Fruit fly (Drosophila melanogaster) whole organism, embryonic: ENCODE data around the gene CG17816.

Experiments
- Atf3 ChIP-seq: fragments of 200-800 bp; sonication (Bioruptor generic); optimal IDR thresholded peaks from 3 replicates; lab custom pipeline; 2016; ENCODE audit warnings: missing biosample characterization, missing genetic modification characterization
- Awh ChIP-seq: fragments of 200-800 bp; sonication (Bioruptor generic); IDR thresholded peaks from 2 replicates; pipeline ENCODE4, ENCODE4 v1.3.6; 2022; ENCODE audit warnings: missing biosample characterization, missing genetic modification characterization
- CG10321 ChIP-seq: fragments of 200-800 bp; sonication (Bioruptor generic); IDR thresholded peaks from 2 replicates; pipeline ENCODE4 v1.3.6; 2022; ENCODE audit warnings: missing biosample characterization, missing genetic modification characterization
- CG11695 ChIP-seq: fragments of 200-800 bp; sonication (Bioruptor generic); IDR thresholded peaks from 3 replicates; pipeline ENCODE4 v1.3.6; 2022; ENCODE audit warnings: missing biosample characterization, missing genetic modification characterization
- CG11696 ChIP-seq: fragments of 200-800 bp; sonication (Bioruptor generic); IDR thresholded peaks from 2 replicates; pipeline ENCODE4 v1.3.6; 2022; ENCODE audit warnings: missing biosample characterization, missing genetic modification characterization
- CG12071 ChIP-seq: fragments of 200-800 bp; sonication (Bioruptor generic); optimal IDR thresholded peaks from 3 replicates; lab custom pipeline; 2018; ENCODE audit warnings: missing biosample characterization, mild to moderate bottlenecking, missing genetic modification characterization
- CG12391 ChIP-seq: fragments of 200-800 bp; sonication (Bioruptor generic); optimal IDR thresholded peaks from 3 replicates; lab custom pipeline; 2018; ENCODE audit warnings: missing biosample characterization, mild to moderate bottlenecking, missing genetic modification characterization, moderate library complexity
- CG2120 ChIP-seq: fragments of 200-800 bp; sonication (Bioruptor generic); optimal IDR thresholded peaks from 3 replicates; lab custom pipeline; 2016; ENCODE audit warnings: missing biosample characterization, missing genetic modification characterization
- CG2678 ChIP-seq: fragments of 200-800 bp; sonication (Bioruptor generic); optimal IDR thresholded peaks from 3 replicates; lab custom pipeline; 2019; ENCODE audit warnings: missing biosample characterization, mild to moderate bottlenecking, missing genetic modification characterization, moderate library complexity
- CG2712 ChIP-seq: fragments of 200-800 bp; optimal IDR thresholded peaks from 3 replicates; lab custom pipeline; 2019; ENCODE audit warnings: missing biosample characterization, mild to moderate bottlenecking, missing genetic modification characterization, moderate library complexity
- CG30403 ChIP-seq: fragments of 200-800 bp; sonication (Bioruptor generic); optimal IDR thresholded peaks from 3 replicates; lab custom pipeline; 2016; ENCODE audit warnings: missing biosample characterization, missing genetic modification characterization
- CG3163 ChIP-seq: fragments of 200-800 bp; sonication (Bioruptor generic); optimal IDR thresholded peaks from 3 replicates; lab custom pipeline; 2016; ENCODE audit warnings: missing biosample characterization, missing genetic modification characterization
- CG3281 ChIP-seq: fragments of 200-800 bp; sonication (Bioruptor generic); optimal IDR thresholded peaks from 3 replicates; lab custom pipeline; 2017; ENCODE audit warnings: missing biosample characterization, mild to moderate bottlenecking, missing genetic modification characterization
- CG4404 ChIP-seq: fragments of 200-800 bp; sonication (Bioruptor generic); IDR thresholded peaks from 2 replicates; pipeline ENCODE4 v1.3.6; 2022; ENCODE audit warnings: missing biosample characterization, missing genetic modification characterization
- CG4820 ChIP-seq: fragments of 200-800 bp; sonication (Bioruptor generic); optimal IDR thresholded peaks from 3 replicates; lab custom pipeline; 2016; ENCODE audit warnings: missing biosample characterization, missing genetic modification characterization
- CG4854 ChIP-seq: fragments of 200-800 bp; sonication (Bioruptor generic); optimal IDR thresholded peaks from 2 replicates; lab custom pipeline; 2016; ENCODE audit warnings: missing biosample characterization, missing genetic modification characterization, inconsistent platforms
- CG8089 ChIP-seq: fragments of 200-800 bp; sonication (Bioruptor generic); optimal IDR thresholded peaks from 3 replicates; lab custom pipeline; 2016; ENCODE audit warnings: missing biosample characterization, missing genetic modification characterization
- CG8924 ChIP-seq: fragments of 200-800 bp; optimal IDR thresholded peaks from 3 replicates; lab custom pipeline; 2019; ENCODE audit warnings: missing biosample characterization, mild to moderate bottlenecking, missing genetic modification characterization, moderate library complexity
- Deaf1 ChIP-seq: fragments of 200-800 bp; optimal IDR thresholded peaks from 3 replicates; lab custom pipeline; 2019; ENCODE audit warnings: missing biosample characterization, mild to moderate bottlenecking, missing genetic modification characterization, moderate library complexity
- Eip74EF ChIP-seq, 2 experiments: fragments of 200-800 bp in 1 of 2; fragments of >200 bp in 1 of 2; sonication (Bioruptor generic) in 1 of 2; optimal IDR thresholded peaks; 2 replicates each; lab custom pipeline; 2017 to 2019; ENCODE audit warnings: missing biosample characterization in 2 of 2, missing genetic modification characterization in 2 of 2, mild to moderate bottlenecking in 1 of 2, moderate library complexity in 1 of 2
- Fer3 ChIP-seq: fragments of 200-800 bp; sonication (Bioruptor generic); optimal IDR thresholded peaks from 2 replicates; lab custom pipeline; 2018; ENCODE audit warnings: missing biosample characterization, mild to moderate bottlenecking, missing genetic modification characterization, moderate library complexity
- MBD-R2 ChIP-seq: fragments of 200-800 bp; sonication (Bioruptor generic); IDR thresholded peaks from 2 replicates; pipeline ENCODE4 v1.3.6; 2022; ENCODE audit warnings: missing biosample characterization, missing genetic modification characterization
- Med ChIP-seq: fragments of 200-800 bp; sonication (Bioruptor generic); peaks from one replicate; lab custom pipeline; 2016; ENCODE audit warnings: missing biosample characterization, missing genetic modification characterization, mild to moderate bottlenecking, inconsistent platforms, moderate library complexity
- Six4 ChIP-seq: fragments of 200-800 bp; sonication (Bioruptor generic); optimal IDR thresholded peaks from 2 replicates; lab custom pipeline; 2016; ENCODE audit warnings: missing biosample characterization, missing genetic modification characterization
- ap ChIP-seq: fragments of 200-800 bp; sonication (Bioruptor generic); IDR thresholded peaks from 2 replicates; pipeline ENCODE4 v1.3.6; 2022; ENCODE audit warnings: missing biosample characterization, missing genetic modification characterization
- ash1 ChIP-seq: fragments of 200-800 bp; sonication (Bioruptor generic); optimal IDR thresholded peaks from 2 replicates; lab custom pipeline; 2018; ENCODE audit warnings: missing biosample characterization, mild to moderate bottlenecking, missing genetic modification characterization
- bcd ChIP-seq: fragments of 200-800 bp; sonication (Bioruptor generic); optimal IDR thresholded peaks from 2 replicates; lab custom pipeline; 2017; ENCODE audit warnings: missing biosample characterization, mild to moderate bottlenecking, missing genetic modification characterization
- bsh ChIP-seq, 2 experiments: fragments of 200-800 bp; sonication (Bioruptor generic); optimal IDR thresholded peaks; 2 replicates each; lab custom pipeline; 2017 to 2018; ENCODE audit warnings: mild to moderate bottlenecking in 2 of 2, missing biosample characterization in 2 of 2, missing genetic modification characterization in 2 of 2, moderate library complexity in 1 of 2
- chinmo ChIP-seq: fragments of 200-800 bp; sonication (Bioruptor generic); IDR thresholded peaks from 4 replicates; pipeline ENCODE4 v1.3.6; 2022; ENCODE audit warnings: missing biosample characterization, missing genetic modification characterization; ENCODE audit not compliant: partially characterized antibody
- dysf ChIP-seq: fragments of 200-800 bp; sonication (Bioruptor generic); IDR thresholded peaks from 3 replicates; pipeline ENCODE4 v1.3.6; 2022; ENCODE audit warnings: missing biosample characterization, missing genetic modification characterization
- jigr1 ChIP-seq: fragments of 200-800 bp; sonication (Bioruptor generic); IDR thresholded peaks from 3 replicates; pipeline ENCODE4 v1.3.6; 2022; ENCODE audit warnings: missing biosample characterization, missing genetic modification characterization
- kah ChIP-seq: fragments of 200-800 bp; sonication (Bioruptor generic); optimal IDR thresholded peaks from 2 replicates; lab custom pipeline; 2018; ENCODE audit warnings: missing biosample characterization, mild to moderate bottlenecking, missing genetic modification characterization
- lbe ChIP-seq: fragments of 200-800 bp; sonication (Bioruptor generic); optimal IDR thresholded peaks from 2 replicates; lab custom pipeline; 2016; ENCODE audit warnings: missing biosample characterization, mild to moderate bottlenecking, missing genetic modification characterization
- lilli ChIP-seq: fragments of 200-800 bp; sonication (Bioruptor generic); optimal IDR thresholded peaks from 3 replicates; lab custom pipeline; 2016; ENCODE audit warnings: missing biosample characterization, missing genetic modification characterization
- lmd ChIP-seq: fragments of 200-800 bp; sonication (Bioruptor generic); IDR thresholded peaks from 2 replicates; pipeline ENCODE4 v1.3.6; 2022; ENCODE audit warnings: missing biosample characterization, missing genetic modification characterization
- nau ChIP-seq: fragments of 200-800 bp; sonication (Bioruptor generic); optimal IDR thresholded peaks from 3 replicates; lab custom pipeline; 2017; ENCODE audit warnings: missing biosample characterization, mild to moderate bottlenecking, missing genetic modification characterization, missing genetic modification reagents
- otp ChIP-seq: fragments of 200-800 bp; sonication (Bioruptor generic); IDR thresholded peaks from 3 replicates; pipeline ENCODE4, ENCODE4 v1.3.6; 2022; ENCODE audit warnings: missing biosample characterization, missing genetic modification characterization
- pum ChIP-seq: fragments of 200-800 bp; sonication (Bioruptor generic); optimal IDR thresholded peaks from 2 replicates; lab custom pipeline; 2016; ENCODE audit warnings: missing biosample characterization, missing genetic modification characterization
- pzg ChIP-seq: fragments of 200-800 bp; sonication (Bioruptor generic); optimal IDR thresholded peaks from 3 replicates; lab custom pipeline; 2018; ENCODE audit warnings: missing biosample characterization, mild to moderate bottlenecking, missing genetic modification characterization, moderate library complexity
- ranshi ChIP-seq: fragments of 200-800 bp; sonication (Bioruptor generic); IDR thresholded peaks from 2 replicates; pipeline ENCODE4 v1.3.6; 2022; ENCODE audit warnings: missing biosample characterization, missing genetic modification characterization
- ro ChIP-seq: fragments of 200-800 bp; sonication (Bioruptor generic); IDR thresholded peaks from 2 replicates; pipeline ENCODE4 v1.3.6; 2022; ENCODE audit warnings: missing biosample characterization, missing genetic modification characterization
- sob ChIP-seq: fragments of 200-800 bp; sonication (Bioruptor generic); IDR thresholded peaks from 2 replicates; pipeline ENCODE4 v1.3.6; 2022; ENCODE audit warnings: missing biosample characterization, missing genetic modification characterization
- stc ChIP-seq: fragments of 200-800 bp; sonication (Bioruptor generic); IDR thresholded peaks from 2 replicates; pipeline ENCODE4 v1.3.6; 2022; ENCODE audit warnings: missing biosample characterization, missing genetic modification characterization
- sug ChIP-seq: fragments of 200-800 bp; optimal IDR thresholded peaks from 2 replicates; lab custom pipeline; 2019; ENCODE audit warnings: missing biosample characterization, mild to moderate bottlenecking, missing genetic modification characterization, moderate library complexity
- tgo ChIP-seq: fragments of 200-800 bp; sonication (Bioruptor generic); IDR thresholded peaks from 3 replicates; pipeline ENCODE4 v1.3.6; 2022; ENCODE audit warnings: missing biosample characterization, missing genetic modification characterization
- tna ChIP-seq: fragments of 200-800 bp; sonication (Bioruptor generic); IDR thresholded peaks from 2 replicates; pipeline ENCODE4 v1.3.6; 2022; ENCODE audit warnings: missing biosample characterization, missing genetic modification characterization; ENCODE audit not compliant: partially characterized antibody
- twi ChIP-seq: fragments of 200-800 bp; optimal IDR thresholded peaks from 2 replicates; lab custom pipeline; 2019; ENCODE audit warnings: missing biosample characterization, mild to moderate bottlenecking, missing genetic modification characterization, moderate library complexity
- usp ChIP-seq: fragments of >200 bp; optimal IDR thresholded peaks from 2 replicates; lab custom pipeline; 2017; ENCODE audit warnings: missing biosample characterization, missing genetic modification characterization
- zen ChIP-seq: fragments of 200-800 bp; sonication (Bioruptor generic); optimal IDR thresholded peaks from 3 replicates; lab custom pipeline; 2018; ENCODE audit warnings: missing biosample characterization, mild to moderate bottlenecking, missing genetic modification characterization, moderate library complexity

The CG17816 gene

DNA sequence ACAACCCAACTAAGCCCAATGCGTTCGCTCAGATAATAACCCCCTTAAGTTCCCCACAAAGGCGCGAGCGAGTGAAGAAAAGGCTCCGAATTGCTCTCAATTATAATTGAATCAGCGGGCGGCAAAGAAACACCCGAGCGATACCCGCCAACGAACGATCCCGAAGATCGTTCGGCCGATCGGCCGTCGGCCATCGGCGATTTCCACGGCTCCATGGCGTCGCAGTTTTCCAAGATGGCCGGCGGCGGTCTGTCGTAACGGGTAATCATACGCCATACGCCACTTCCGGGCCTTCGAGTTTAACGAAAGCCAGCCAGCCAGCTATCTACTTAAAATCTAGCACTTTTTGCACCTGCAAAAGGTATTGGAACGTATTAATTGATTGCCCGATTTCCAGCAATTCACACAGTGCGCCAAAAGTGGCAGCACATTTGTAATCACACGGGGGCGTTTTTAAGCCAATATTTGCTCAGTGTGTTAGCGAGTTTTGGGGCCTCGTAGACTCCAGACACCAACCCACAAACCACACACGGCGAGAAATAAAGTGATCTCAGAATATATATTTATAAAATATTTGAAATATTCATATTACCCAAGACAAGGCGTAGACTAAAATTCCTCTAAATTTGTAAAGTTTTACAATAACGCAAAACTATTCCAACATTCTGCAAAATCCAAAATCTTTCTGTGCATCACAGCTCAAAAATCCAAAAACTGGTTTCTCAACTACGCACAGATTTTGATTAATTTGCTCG, 5.9 kb upstream of the CG17816 start (continued):
- no peak for TF ChIP-seq ap (GFP tag; lab: Robert Waterston, UW)
- TF ChIP-seq MBD-R2 (GFP tag; lab: Robert Waterston, UW) = peak; percentile 50; the same call in 1 of the 2 replicates
- TF ChIP-seq bcd (GFP tag; lab: Kevin White, UChicago) = peak; percentile 45
- no peak for TF ChIP-seq CG12071
- TF ChIP-seq lbe (GFP tag; lab: Kevin White, UChicago) = no peak
- no peak for TF ChIP-seq jigr1 (GFP tag; lab: Robert Waterston, UW)
- peak in 1 of 2 experiments; percentile 53 for TF ChIP-seq Eip74EF (GFP tag; optimal IDR thresholded peaks at IDR 0.05; lab: Kevin White, UChicago)
- TF ChIP-seq CG8924 (tag; lab: Kevin White, UChicago) = peak; percentile 28
- TF ChIP-seq tna = no peak
- TF ChIP-seq otp (GFP tag; lab: Robert Waterston, UW) = no peak
- no peak for TF ChIP-seq pum (GFP tag; lab: Kevin White, UChicago)
- no peak for TF ChIP-seq CG4820 (GFP tag; lab: Kevin White, UChicago)
- peak; percentile 44; the same call in 1 of the 2 replicates for TF ChIP-seq stc (GFP tag; lab: Robert Waterston, UW)
- TF ChIP-seq CG3163 (GFP tag; lab: Kevin White, UChicago) = no peak
- TF ChIP-seq CG11696 = 0 out of 2 replicates have a peak, but pooled peaks have one; percentile 13
- TF ChIP-seq lilli (GFP tag; lab: Kevin White, UChicago) = peak; percentile 41
- no peak for TF ChIP-seq CG4404 (GFP tag; lab: Robert Waterston, UW)
- no peak for TF ChIP-seq sug (tag; lab: Kevin White, UChicago)
- peak in 1 of 2 experiments; percentile 25 for TF ChIP-seq bsh (GFP tag; optimal IDR thresholded peaks at IDR 0.05; lab: Kevin White, UChicago)
- 0 out of 4 replicates have a peak, but pooled peaks have one; percentile 67 for TF ChIP-seq chinmo (GFP tag; lab: Robert Waterston, UW)
- TF ChIP-seq Atf3 (GFP tag; lab: Kevin White, UChicago) = no peak
- TF ChIP-seq Six4 (GFP tag; lab: Kevin White, UChicago) = no peak
- no peak for TF ChIP-seq CG8089 (GFP tag; lab: Kevin White, UChicago)
- TF ChIP-seq sob (GFP tag; lab: Robert Waterston, UW) = peak; percentile 69; the same call in 1 of the 2 replicates
- TF ChIP-seq tgo (GFP tag; lab: Robert Waterston, UW) = peak; percentile 54; the same call in 2 of the 3 replicates
- TF ChIP-seq Fer3 (tag; lab: Kevin White, UChicago) = peak; percentile 37
- TF ChIP-seq twi (tag; lab: Kevin White, UChicago) = no peak
- peak; percentile 94 for TF ChIP-seq Deaf1 (tag; lab: Kevin White, UChicago)
- TF ChIP-seq usp (GFP tag; lab: Kevin White, UChicago) = no peak
- no peak; the same call in 1 of the 2 replicates for TF ChIP-seq ranshi
- no peak for TF ChIP-seq CG10321 (GFP tag; lab: Robert Waterston, UW)
- no peak for TF ChIP-seq ash1 (GFP tag; lab: Kevin White, UChicago)
- no peak for TF ChIP-seq nau (GFP tag; lab: Kevin White, UChicago)
- TF ChIP-seq CG30403 (GFP tag; lab: Kevin White, UChicago) = no peak
- TF ChIP-seq zen (tag; lab: Kevin White, UChicago) = no peak
- TF ChIP-seq CG11695 (GFP tag; lab: Robert Waterston, UW) = no peak
- TF ChIP-seq lmd (GFP tag; lab: Robert Waterston, UW) = peak; percentile 76; the same call in 1 of the 2 replicates
- no peak for TF ChIP-seq kah (GFP tag; lab: Kevin White, UChicago)
- TF ChIP-seq CG2712 (tag; lab: Kevin White, UChicago) = peak; percentile 21
- TF ChIP-seq dysf = peak; percentile 77
- TF ChIP-seq CG2120 = peak; percentile 56
- TF ChIP-seq Med (GFP tag; lab: Kevin White, UChicago) = peak; percentile 89
- no peak for TF ChIP-seq CG12391 (tag; lab: Kevin White, UChicago)
- TF ChIP-seq CG2678 = peak; percentile 62
- no peak for TF ChIP-seq CG4854 (GFP tag; lab: Kevin White, UChicago)
- TF ChIP-seq ro (GFP tag; lab: Robert Waterston, UW) = no peak
- peak; percentile 50 for TF ChIP-seq CG3281 (GFP tag; lab: Kevin White, UChicago)
- TF ChIP-seq Awh = 0 out of 2 replicates have a peak, but pooled peaks have one; percentile 39
- no peak for TF ChIP-seq pzg (GFP tag; lab: Kevin White, UChicago)
